Fruit fly (Drosophila melanogaster): ENCODE results near the gene CadN2.
A peak's percentile ranks its signal among the peaks of the same experiment; 100 is the strongest.

The CadN2 gene

DNA sequence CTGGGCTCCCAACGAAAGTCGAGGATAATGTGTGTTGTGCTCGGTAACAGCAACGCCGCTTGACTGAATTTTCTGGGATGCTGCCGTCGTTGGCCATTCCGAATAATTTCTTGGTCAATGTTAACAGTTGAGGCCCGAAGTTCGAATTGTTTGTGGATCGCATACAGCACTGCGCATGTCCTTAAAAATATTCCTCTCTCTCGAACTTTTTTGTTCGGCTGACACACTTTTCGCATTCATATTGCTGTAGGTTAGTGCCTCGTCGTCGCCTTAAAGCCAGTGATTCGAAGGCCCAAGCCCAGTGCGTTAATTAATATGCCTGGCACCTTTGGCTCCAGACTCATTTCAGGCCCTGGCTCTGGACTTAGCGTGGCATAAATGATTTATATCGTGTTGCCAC, 28.0 kb upstream of the CadN2 start:
- no peak for TF ChIP-seq CG10654 (GFP tag; optimal IDR thresholded peaks at IDR 0.05)
- no peak for TF ChIP-seq fru (optimal IDR thresholded peaks at IDR 0.05)
- no peak for TF ChIP-seq corto (GFP tag; optimal IDR thresholded peaks at IDR 0.05)
- TF ChIP-seq ewg (GFP tag; optimal IDR thresholded peaks at IDR 0.05): peak; percentile 53
- no peak for TF ChIP-seq Eip74EF (GFP tag; optimal IDR thresholded peaks at IDR 0.05)
- TF ChIP-seq CG13296 (GFP tag; optimal IDR thresholded peaks at IDR 0.05): no peak
- TF ChIP-seq Jarid2 (GFP tag; optimal IDR thresholded peaks at IDR 0.05): no peak
- TF ChIP-seq CG5180 (GFP tag; optimal IDR thresholded peaks at IDR 0.05): peak; percentile 17
- TF ChIP-seq H15 (GFP tag; IDR thresholded peaks at IDR 0.05): no peak
- TF ChIP-seq Deaf1 (tag; optimal IDR thresholded peaks at IDR 0.05): peak; percentile 73
- peak; percentile 7 for TF ChIP-seq abd-A (tag; optimal IDR thresholded peaks at IDR 0.05)

DNA sequence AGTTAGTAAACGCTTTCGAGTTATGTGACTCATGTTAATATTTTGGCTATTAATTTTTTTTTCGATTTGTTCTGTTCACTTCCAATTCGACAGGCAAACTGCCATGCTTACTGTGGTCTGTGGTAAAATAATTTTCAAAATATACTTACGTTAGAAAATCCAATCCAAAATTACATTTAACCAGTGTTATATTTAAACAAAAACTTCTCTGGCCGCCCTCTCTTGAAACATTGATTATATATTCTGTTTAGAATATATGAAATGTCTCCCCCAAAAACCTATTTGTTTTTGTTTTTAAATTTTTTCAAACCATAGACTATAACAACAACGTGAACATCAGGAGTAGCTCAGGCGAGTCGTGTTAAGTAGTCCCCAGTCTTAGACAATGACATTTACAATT, 62.5 kb downstream of the CadN2 start, which contains the start of gene CG42830:
TSS of gene CG42830 (minus strand) at position 101 of the 400 bp plus-strand sequence.
- TF ChIP-seq emc (GFP tag; optimal IDR thresholded peaks at IDR 0.05) (no peak), Gsc (GFP tag; IDR thresholded peaks at IDR 0.05) (no peak), CG17912 (GFP tag; optimal IDR thresholded peaks at IDR 0.05) (no peak), ftz-f1 (GFP tag; optimal IDR thresholded peaks at IDR 0.05) (no peak), exex (tag; optimal IDR thresholded peaks at IDR 0.05) (no peak)

DNA sequence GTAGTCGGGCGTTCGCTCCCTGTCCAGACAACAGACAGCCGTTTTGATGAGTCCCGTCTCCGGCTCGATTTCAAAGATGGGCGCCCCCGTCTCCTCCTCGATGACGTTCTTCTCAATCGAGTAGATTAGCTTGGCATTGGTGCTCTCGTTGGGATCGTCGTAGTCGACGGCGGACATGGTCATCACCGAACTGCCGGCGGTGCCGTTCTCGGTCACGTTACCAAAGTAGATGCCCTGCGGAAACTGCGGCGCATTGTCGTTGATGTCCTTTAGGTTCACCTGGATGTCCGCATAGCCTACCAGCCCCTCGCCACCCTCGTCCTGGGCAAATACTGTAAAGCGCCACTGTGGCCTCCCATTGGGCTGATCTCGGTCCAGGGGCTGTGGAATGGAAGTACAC, 71.9 kb downstream of the CadN2 start:
- TF ChIP-seq btn (GFP tag; optimal IDR thresholded peaks at IDR 0.05) (no peak), Ets65A (GFP tag) (peak; percentile 91)

DNA sequence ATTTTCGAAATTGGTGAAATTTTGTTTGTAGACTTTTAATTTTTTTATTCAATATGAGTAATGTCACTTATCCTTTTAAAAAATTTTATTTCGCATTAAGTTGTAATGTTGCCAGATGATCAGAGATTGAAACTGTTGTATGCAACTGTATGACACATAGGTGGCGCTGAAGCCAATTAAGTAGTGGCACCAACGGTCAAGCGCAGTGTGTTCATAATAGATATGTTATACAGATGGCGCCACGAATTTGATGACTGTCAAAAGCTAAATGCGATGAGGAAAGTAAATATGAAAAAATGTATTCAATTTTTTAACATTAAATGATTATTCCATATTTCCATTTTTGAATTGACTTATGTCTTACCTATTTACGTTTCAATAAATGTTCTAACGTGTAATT, 90.4 kb downstream of the CadN2 start:
- no peak for TF ChIP-seq fd96Cb (tag; optimal IDR thresholded peaks at IDR 0.05)
- no peak for TF ChIP-seq Fer3 (tag; optimal IDR thresholded peaks at IDR 0.05)
- TF ChIP-seq CG16779 (GFP tag; IDR thresholded peaks at IDR 0.05): no peak
- TF ChIP-seq lab (GFP tag; optimal IDR thresholded peaks at IDR 0.05): no peak
- peak; percentile 49 for TF ChIP-seq CG1603 (tag; optimal IDR thresholded peaks at IDR 0.05)
- no peak for TF ChIP-seq CG3838 (GFP tag; optimal IDR thresholded peaks at IDR 0.05)
- no peak for TF ChIP-seq CG6654 (GFP tag; optimal IDR thresholded peaks at IDR 0.05)
- TF ChIP-seq CG18764 (GFP tag; optimal IDR thresholded peaks at IDR 0.05): no peak
- no peak for TF ChIP-seq CG15011 (GFP tag; optimal IDR thresholded peaks at IDR 0.05)
- no peak for TF ChIP-seq tgo (GFP tag; IDR thresholded peaks at IDR 0.05)
- no peak for TF ChIP-seq Hr78 (GFP tag; optimal IDR thresholded peaks at IDR 0.05)
- no peak for TF ChIP-seq eyg (GFP tag; optimal IDR thresholded peaks at IDR 0.05)
- TF ChIP-seq grn (GFP tag; optimal IDR thresholded peaks at IDR 0.05): no peak
- no peak for TF ChIP-seq CG11695 (GFP tag; IDR thresholded peaks at IDR 0.05)
- TF ChIP-seq CG10267 (tag; optimal IDR thresholded peaks at IDR 0.05): no peak
- TF ChIP-seq MBD-R2 (GFP tag; IDR thresholded peaks at IDR 0.05): no peak
- no peak for TF ChIP-seq CG31441 (GFP tag; IDR thresholded peaks at IDR 0.05)
- TF ChIP-seq CG10431 (GFP tag; optimal IDR thresholded peaks at IDR 0.05): no peak
- no peak for TF ChIP-seq bab2 (GFP tag; optimal IDR thresholded peaks at IDR 0.05)
- TF ChIP-seq Elba2 (GFP tag; optimal IDR thresholded peaks at IDR 0.05): peak; percentile 5
- TF ChIP-seq pum (GFP tag; optimal IDR thresholded peaks at IDR 0.05): peak; percentile 5
- TF ChIP-seq sqz (GFP tag; optimal IDR thresholded peaks at IDR 0.05): no peak
- no peak for TF ChIP-seq toy (GFP tag; IDR thresholded peaks at IDR 0.05)
- no peak for TF ChIP-seq rib (GFP tag; IDR thresholded peaks at IDR 0.05)
- peak; percentile 10 for TF ChIP-seq Antp (GFP tag; optimal IDR thresholded peaks at IDR 0.05)
- TF ChIP-seq scrt (GFP tag; optimal IDR thresholded peaks at IDR 0.05): no peak
- TF ChIP-seq onecut (GFP tag; IDR thresholded peaks at IDR 0.05): no peak; the same call in 1 of the 2 replicates
- no peak for TF ChIP-seq jing (GFP tag; optimal IDR thresholded peaks at IDR 0.05)
- no peak for TF ChIP-seq Poxn (GFP tag; IDR thresholded peaks at IDR 0.05)
- peak; percentile 46 for TF ChIP-seq CG1602 (GFP tag; optimal IDR thresholded peaks at IDR 0.05)

Data from whole organism, embryonic.